Worm (Caenorhabditis elegans) whole organism, L2 larva: Measurements from ENCODE around the gene H04M03.3.

Source experiments
- ama-1 ChIP-seq: fragments of 150-350 bp; optimal IDR thresholded peaks from 2 replicates; lab custom pipeline; 2018; ENCODE audit warnings: inconsistent platforms
- lin-13 ChIP-seq: fragments of 150-350 bp; optimal IDR thresholded peaks from 2 replicates; lab custom pipeline; 2014; ENCODE audit warnings: missing biosample characterization, missing genetic modification reagents, missing genetic modification characterization

DNA sequence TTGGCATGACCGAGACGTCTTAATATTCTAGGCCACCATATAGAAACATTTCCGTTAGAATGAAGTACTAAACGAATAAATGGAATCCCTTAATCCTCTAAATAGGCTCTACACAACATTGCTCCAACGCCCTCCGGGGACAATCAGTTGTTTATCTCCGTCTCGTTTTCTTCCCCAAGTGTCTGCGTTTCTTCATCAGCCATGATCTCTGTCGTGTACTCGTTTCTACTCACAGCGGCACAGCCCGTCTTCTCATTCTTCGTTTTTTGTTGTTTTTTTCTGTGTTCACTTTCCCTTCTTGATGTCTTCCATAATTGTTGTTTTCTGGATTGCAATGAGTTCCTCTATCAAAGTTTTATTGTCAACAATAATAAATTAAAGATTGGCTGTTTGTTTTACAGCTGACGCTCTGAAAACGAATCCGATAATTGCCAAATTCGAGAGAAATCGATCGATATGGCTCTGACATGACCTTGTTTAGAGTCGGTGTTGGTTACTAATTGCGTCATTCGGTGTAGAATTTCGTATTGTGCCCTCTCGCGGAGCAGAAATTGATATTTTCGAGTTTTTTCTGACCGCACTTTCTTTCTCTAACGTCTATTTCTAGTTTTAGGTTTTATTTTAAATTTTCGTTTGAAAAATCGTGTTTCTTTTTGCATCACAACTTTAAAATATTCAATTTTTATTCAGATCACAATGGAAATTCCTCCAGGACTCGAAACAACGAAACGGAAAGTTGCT is 50.0 kb downstream of the H04M03.3 start, which contains the start of gene pfkb-1.2:
- no peak for TF ChIP-seq ama-1
- TF ChIP-seq lin-13 (GFP tag; lab: Kevin White, UChicago), result no peak
